Worm (Caenorhabditis elegans): ENCODE results near the gene R09F10.1.

ce11 chrX:8356305-8356704, 32.9 kb downstream of the R09F10.1 start:
- no peak for TF ChIP-seq F13C5.2 (tag; optimal IDR thresholded peaks at IDR 0.05)
- no peak for TF ChIP-seq flt-1 (GFP tag; IDR thresholded peaks at IDR 0.05)
- TF ChIP-seq ama-1 (optimal IDR thresholded peaks at IDR 0.05) = no peak
- no peak for TF ChIP-seq hmbx-1 (tag; optimal IDR thresholded peaks at IDR 0.05)
- no peak for TF ChIP-seq tbx-37 (GFP tag; conservative IDR thresholded peaks at IDR 0.05)
- no peak for TF ChIP-seq hnd-1 (tag; optimal IDR thresholded peaks at IDR 0.05)
- TF ChIP-seq pes-1 (GFP tag; IDR thresholded peaks at IDR 0.05) = no peak

Measured in whole organism, early embryonic.